Worm (Caenorhabditis elegans): ENCODE measurements around the gene wrt-6.

- TF ChIP-seq tra-4 (tag; optimal IDR thresholded peaks at IDR 0.05) (no peak), ama-1 (optimal IDR thresholded peaks at IDR 0.05) (no peak), ceh-36 (tag; optimal IDR thresholded peaks at IDR 0.05) (no peak), flt-1 (GFP tag; IDR thresholded peaks at IDR 0.05) (no peak), F13C5.2 (tag; optimal IDR thresholded peaks at IDR 0.05) (no peak), hmbx-1 (tag; optimal IDR thresholded peaks at IDR 0.05) (no peak), aly-1 (tag; optimal IDR thresholded peaks at IDR 0.05) (no peak), tbx-37 (GFP tag; conservative IDR thresholded peaks at IDR 0.05) (no peak), hnd-1 (tag; optimal IDR thresholded peaks at IDR 0.05) (no peak), sea-1 (GFP tag; conservative IDR thresholded peaks at IDR 0.05) (no peak), ceh-13 (GFP tag; optimal IDR thresholded peaks at IDR 0.05) (no peak), pes-1 (GFP tag; IDR thresholded peaks at IDR 0.05) (no peak), B0310.2 (tag; optimal IDR thresholded peaks at IDR 0.05) (no peak)
Observed at ce11 chrX:3453870-3454269, 26.2 kb upstream of the wrt-6 start.
